Fruit fly (Drosophila melanogaster) whole organism, prepupa: ENCODE data around the gene CG13096.
A peak's percentile ranks its signal among the peaks of the same experiment; 100 is the strongest.

ENCODE experiments used
- Blimp-1 ChIP-seq: fragments of 200-800 bp; sonication (Bioruptor generic); optimal IDR thresholded peaks from 3 replicates; lab custom pipeline; 2017; ENCODE audit warnings: missing biosample characterization, missing genetic modification characterization, mild to moderate bottlenecking, moderate library complexity, missing genetic modification reagents
- CG10669 ChIP-seq: fragments of 200-800 bp; sonication (Bioruptor generic); optimal IDR thresholded peaks from 3 replicates; lab custom pipeline; 2018; ENCODE audit warnings: missing biosample characterization, mild to moderate bottlenecking, missing genetic modification characterization, moderate library complexity
- CG11294 ChIP-seq: fragments of 200-800 bp; sonication (Bioruptor generic); IDR thresholded peaks from 2 replicates; pipeline ENCODE4 v1.3.6; 2022; ENCODE audit warnings: missing biosample characterization, missing genetic modification characterization
- CG11762 ChIP-seq: fragments of 200-800 bp; sonication (Bioruptor generic); optimal IDR thresholded peaks from 3 replicates; lab custom pipeline; 2016; ENCODE audit warnings: missing biosample characterization, missing genetic modification characterization; ENCODE audit not compliant: insufficient read depth
- CG11902 ChIP-seq: fragments of 200-800 bp; sonication (Bioruptor generic); optimal IDR thresholded peaks from 3 replicates; lab custom pipeline; 2016; ENCODE audit warnings: missing biosample characterization, missing genetic modification characterization
- CG15336 ChIP-seq: fragments of 200-800 bp; sonication (Bioruptor generic); IDR thresholded peaks from 2 replicates; pipeline ENCODE4 v1.3.6; 2022; ENCODE audit warnings: missing biosample characterization, missing genetic modification characterization
- CG16779 ChIP-seq: fragments of 200-800 bp; sonication (Bioruptor generic); optimal IDR thresholded peaks from 3 replicates; lab custom pipeline; 2017; ENCODE audit warnings: missing biosample characterization, mild to moderate bottlenecking, missing genetic modification characterization
- CG3032 ChIP-seq: fragments of 200-800 bp; optimal IDR thresholded peaks from 2 replicates; lab custom pipeline; 2019; ENCODE audit warnings: missing biosample characterization, mild to moderate bottlenecking, missing genetic modification characterization, moderate library complexity
- CG31627 ChIP-seq: fragments of 200-800 bp; sonication (Bioruptor generic); optimal IDR thresholded peaks from 3 replicates; lab custom pipeline; 2016; ENCODE audit warnings: missing biosample characterization, missing genetic modification characterization
- CG32006 ChIP-seq: fragments of 200-800 bp; sonication (Bioruptor generic); optimal IDR thresholded peaks from 3 replicates; lab custom pipeline; 2017; ENCODE audit warnings: missing biosample characterization, mild to moderate bottlenecking, missing genetic modification characterization
- CG34406 ChIP-seq: fragments of 200-800 bp; sonication (Bioruptor generic); optimal IDR thresholded peaks from 3 replicates; lab custom pipeline; 2016; ENCODE audit warnings: missing biosample characterization, missing genetic modification characterization
- CG3919 ChIP-seq: fragments of 200-800 bp; sonication (Bioruptor generic); optimal IDR thresholded peaks from 3 replicates; lab custom pipeline; 2016; ENCODE audit warnings: missing biosample characterization, missing genetic modification characterization
- CG4318 ChIP-seq: fragments of 200-800 bp; sonication (Bioruptor generic); optimal IDR thresholded peaks from 3 replicates; lab custom pipeline; 2017; ENCODE audit warnings: missing biosample characterization, mild to moderate bottlenecking, missing genetic modification characterization
- CG6163 ChIP-seq: fragments of 200-800 bp; sonication (Bioruptor generic); IDR thresholded peaks from 3 replicates; pipeline ENCODE4 v1.3.6; 2022; ENCODE audit warnings: missing biosample characterization, missing genetic modification characterization
- CG6276 ChIP-seq: fragments of 200-800 bp; sonication (Bioruptor generic); optimal IDR thresholded peaks from 2 replicates; lab custom pipeline; 2017; ENCODE audit warnings: missing biosample characterization, mild to moderate bottlenecking, missing genetic modification characterization
- CG6792 ChIP-seq: fragments of 200-800 bp; sonication (Bioruptor generic); optimal IDR thresholded peaks from 3 replicates; lab custom pipeline; 2016; ENCODE audit warnings: missing biosample characterization, missing genetic modification characterization
- CG6808 ChIP-seq: fragments of 200-800 bp; sonication (Bioruptor generic); optimal IDR thresholded peaks from 3 replicates; lab custom pipeline; 2017; ENCODE audit warnings: missing biosample characterization, missing genetic modification characterization, mild to moderate bottlenecking, moderate library complexity, missing genetic modification reagents
- CG6854 ChIP-seq: fragments of 200-800 bp; sonication (Bioruptor generic); optimal IDR thresholded peaks from 2 replicates; lab custom pipeline; 2017; ENCODE audit warnings: missing biosample characterization, mild to moderate bottlenecking, missing genetic modification characterization
- CG8319 ChIP-seq: fragments of 200-800 bp; sonication (Bioruptor generic); optimal IDR thresholded peaks from 3 replicates; lab custom pipeline; 2016; ENCODE audit warnings: missing biosample characterization, missing genetic modification characterization
- CG8632 ChIP-seq: fragments of 200-800 bp; sonication (Bioruptor generic); optimal IDR thresholded peaks from 3 replicates; lab custom pipeline; 2016; ENCODE audit warnings: missing biosample characterization, missing genetic modification characterization
- CG9139 ChIP-seq: fragments of 200-800 bp; sonication (Bioruptor generic); optimal IDR thresholded peaks from 3 replicates; lab custom pipeline; 2017; ENCODE audit warnings: missing biosample characterization, mild to moderate bottlenecking, missing genetic modification characterization
- Eip75B ChIP-seq: fragments of 200-800 bp; sonication (Bioruptor generic); optimal IDR thresholded peaks from 3 replicates; lab custom pipeline; 2016; ENCODE audit warnings: missing biosample characterization, missing genetic modification characterization
- Eip78C ChIP-seq: fragments of 200-800 bp; sonication (Bioruptor generic); peaks from one replicate; lab custom pipeline; 2016; ENCODE audit warnings: missing biosample characterization, missing genetic modification characterization
- Eip93F ChIP-seq: fragments of 200-800 bp; sonication (Bioruptor generic); optimal IDR thresholded peaks from 2 replicates; lab custom pipeline; 2016; ENCODE audit warnings: missing biosample characterization, mild to moderate bottlenecking, missing genetic modification characterization
- Ets21C ChIP-seq: fragments of 200-800 bp; sonication (Bioruptor generic); optimal IDR thresholded peaks from 3 replicates; lab custom pipeline; 2016; ENCODE audit warnings: missing biosample characterization, missing genetic modification characterization
- Hr38 ChIP-seq: sonication (Bioruptor generic); optimal IDR thresholded peaks from 2 replicates; lab custom pipeline; 2016; ENCODE audit warnings: missing biosample characterization, missing genetic modification characterization
- Hr39 ChIP-seq: fragments of 200-800 bp; sonication (Bioruptor generic); optimal IDR thresholded peaks from 2 replicates; lab custom pipeline; 2016; ENCODE audit warnings: missing biosample characterization, missing genetic modification characterization
- Hr4 ChIP-seq: fragments of 200-800 bp; sonication (Bioruptor generic); optimal IDR thresholded peaks from 3 replicates; lab custom pipeline; 2016; ENCODE audit warnings: missing biosample characterization, missing genetic modification characterization
- Lpt ChIP-seq: fragments of 200-800 bp; sonication (Bioruptor generic); optimal IDR thresholded peaks from 3 replicates; lab custom pipeline; 2016; ENCODE audit warnings: missing biosample characterization, missing genetic modification characterization
- Sox14 ChIP-seq: fragments of 200-800 bp; sonication (Bioruptor generic); optimal IDR thresholded peaks from 3 replicates; lab custom pipeline; 2016; ENCODE audit warnings: missing biosample characterization, missing genetic modification characterization
- Sox15 ChIP-seq: fragments of 200-800 bp; sonication (Bioruptor generic); optimal IDR thresholded peaks from 3 replicates; lab custom pipeline; 2016; ENCODE audit warnings: missing biosample characterization, missing genetic modification characterization
- achi ChIP-seq: fragments of 200-800 bp; sonication (Bioruptor generic); optimal IDR thresholded peaks from 3 replicates; lab custom pipeline; 2016; ENCODE audit warnings: missing biosample characterization, missing genetic modification characterization
- acj6 ChIP-seq: fragments of 200-800 bp; sonication (Bioruptor generic); optimal IDR thresholded peaks from 3 replicates; lab custom pipeline; 2016; ENCODE audit warnings: missing biosample characterization, missing genetic modification characterization
- cyc ChIP-seq: fragments of 200-800 bp; sonication (Bioruptor generic); optimal IDR thresholded peaks from 3 replicates; lab custom pipeline; 2016; ENCODE audit warnings: missing biosample characterization, missing genetic modification characterization
- dac ChIP-seq: fragments of 200-800 bp; sonication (Bioruptor generic); optimal IDR thresholded peaks from 2 replicates; lab custom pipeline; 2017; ENCODE audit warnings: missing biosample characterization, mild to moderate bottlenecking, missing genetic modification characterization
- dsx ChIP-seq: fragments of 200-800 bp; optimal IDR thresholded peaks from 3 replicates; lab custom pipeline; 2019; ENCODE audit warnings: missing biosample characterization, mild to moderate bottlenecking, missing genetic modification characterization, moderate library complexity; ENCODE audit not compliant: poor library complexity, severe bottlenecking
- eg ChIP-seq: fragments of 200-800 bp; sonication (Bioruptor generic); IDR thresholded peaks from 3 replicates; pipeline ENCODE4 v1.3.6; 2022; ENCODE audit warnings: missing biosample characterization, missing genetic modification characterization
- esn ChIP-seq: fragments of 200-800 bp; sonication (Bioruptor generic); optimal IDR thresholded peaks from 2 replicates; lab custom pipeline; 2016; ENCODE audit warnings: missing biosample characterization, mild to moderate bottlenecking, missing genetic modification characterization, moderate library complexity
- fd85E ChIP-seq: fragments of 200-800 bp; sonication (Bioruptor generic); optimal IDR thresholded peaks from 3 replicates; lab custom pipeline; 2016; ENCODE audit warnings: missing biosample characterization, missing genetic modification characterization
- fkh ChIP-seq: fragments of 200-800 bp; sonication (Bioruptor generic); optimal IDR thresholded peaks from 3 replicates; lab custom pipeline; 2017; ENCODE audit warnings: missing biosample characterization, mild to moderate bottlenecking, missing genetic modification characterization, moderate library complexity
- lz ChIP-seq: fragments of 200-800 bp; sonication (Bioruptor generic); optimal IDR thresholded peaks from 3 replicates; lab custom pipeline; 2016; ENCODE audit warnings: missing biosample characterization, missing genetic modification characterization
- net ChIP-seq: fragments of 200-800 bp; sonication (Bioruptor generic); optimal IDR thresholded peaks from 3 replicates; lab custom pipeline; 2016; ENCODE audit warnings: missing biosample characterization, missing genetic modification characterization
- pdm3 ChIP-seq: fragments of 200-800 bp; sonication (Bioruptor generic); optimal IDR thresholded peaks from 3 replicates; lab custom pipeline; 2016; ENCODE audit warnings: missing biosample characterization, missing genetic modification characterization
- salr ChIP-seq, 2 experiments: fragments of 200-800 bp; sonication (Bioruptor generic); optimal IDR thresholded peaks; 3 replicates each; lab custom pipeline; 2016 to 2018; ENCODE audit warnings: missing biosample characterization in 2 of 2, missing genetic modification characterization in 2 of 2, mild to moderate bottlenecking in 1 of 2
- spab ChIP-seq: fragments of 200-800 bp; sonication (Bioruptor generic); optimal IDR thresholded peaks from 2 replicates; lab custom pipeline; 2017; ENCODE audit warnings: missing biosample characterization, mild to moderate bottlenecking, missing genetic modification characterization, missing genetic modification reagents
- ss ChIP-seq, 2 experiments: fragments of 200-800 bp; sonication (Bioruptor generic); optimal IDR thresholded peaks; 2 replicates in 1 of 2; 3 replicates in 1 of 2; lab custom pipeline; 2017 to 2018; ENCODE audit warnings: mild to moderate bottlenecking in 2 of 2, missing biosample characterization in 2 of 2, missing genetic modification characterization in 2 of 2, moderate library complexity in 1 of 2
- svp ChIP-seq: fragments of 200-800 bp; sonication (Bioruptor generic); peaks from one replicate; lab custom pipeline; 2016; ENCODE audit warnings: missing biosample characterization, missing genetic modification characterization
- topi ChIP-seq: fragments of 200-800 bp; sonication (Bioruptor generic); optimal IDR thresholded peaks from 3 replicates; lab custom pipeline; 2016; ENCODE audit warnings: missing biosample characterization, missing genetic modification characterization
- vri ChIP-seq: fragments of 200-800 bp; sonication (Bioruptor generic); optimal IDR thresholded peaks from 3 replicates; lab custom pipeline; 2016; ENCODE audit warnings: missing biosample characterization, mild to moderate bottlenecking, missing genetic modification characterization

Gene CG13096

DNA sequence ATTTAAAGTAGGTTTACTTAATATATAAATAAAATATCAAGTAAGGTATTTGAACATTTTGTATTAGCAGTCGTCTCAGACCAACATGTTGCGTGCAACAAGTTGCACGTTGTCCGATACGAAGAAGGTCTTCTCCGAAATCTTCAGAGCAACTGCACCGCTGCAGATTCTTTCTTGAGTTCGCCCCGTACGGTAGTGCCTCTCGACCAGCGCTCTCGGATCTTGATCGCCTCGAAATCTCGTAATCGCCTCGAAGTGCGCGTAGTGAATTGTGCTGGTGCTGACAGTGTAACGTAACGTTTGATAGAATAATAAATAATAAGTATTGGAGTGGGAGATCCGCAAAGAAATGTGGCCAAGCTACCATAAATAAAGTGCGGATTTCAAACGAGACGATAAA lies 45.0 kb downstream of the CG13096 start, which contains the start of gene dachs:
Gene dachs (plus strand): TSS at position 175 of the 400 bp plus-strand sequence.
- TF ChIP-seq dsx (GFP tag; lab: Kevin White, UChicago): no peak
- TF ChIP-seq svp (GFP tag; lab: Kevin White, UChicago): peak; percentile 30
- TF ChIP-seq Eip78C (GFP tag; lab: Kevin White, UChicago): peak; percentile 50

DNA sequence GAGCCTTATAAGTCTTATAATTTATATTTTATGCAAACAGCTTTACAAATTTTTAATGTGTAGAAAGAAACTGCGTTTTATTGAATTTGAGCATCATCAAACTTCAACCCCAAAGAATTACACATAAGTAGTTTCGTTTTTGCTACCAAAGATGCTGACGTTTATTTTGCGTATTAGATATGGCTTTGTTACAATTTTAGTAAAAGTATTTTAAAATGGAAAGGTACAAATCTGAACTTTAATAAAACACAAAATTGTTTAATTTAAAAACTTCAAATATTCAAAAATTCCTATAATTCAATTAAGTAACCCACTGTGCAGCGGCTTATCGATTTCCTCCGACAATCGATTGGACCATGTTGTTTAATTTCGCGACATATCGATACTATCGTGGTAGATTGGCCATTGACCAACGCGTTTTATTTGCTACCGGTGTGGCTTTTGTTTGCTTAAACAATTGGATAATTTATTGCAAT lies 47.5 kb downstream of the CG13096 start, which contains the start of gene prg:
Gene prg (plus strand): TSS at position 382 of the 476 bp plus-strand sequence.
- TF ChIP-seq acj6 (GFP tag; lab: Kevin White, UChicago): peak; percentile 48
- no peak for TF ChIP-seq CG8319 (GFP tag; lab: Kevin White, UChicago)
- TF ChIP-seq Hr38 (GFP tag; lab: Kevin White, UChicago): no peak
- peak; percentile 51 for TF ChIP-seq Eip93F
- TF ChIP-seq CG11902 (GFP tag; lab: Kevin White, UChicago): peak; percentile 49
- TF ChIP-seq Hr39 (GFP tag; lab: Kevin White, UChicago): peak; percentile 52
- TF ChIP-seq CG3919: peak; percentile 75
- no peak for TF ChIP-seq Sox15
- peak; percentile 75 for TF ChIP-seq fkh (GFP tag; lab: Kevin White, UChicago)
- peak; percentile 21 for TF ChIP-seq CG6808 (GFP tag; lab: Kevin White, UChicago)
- TF ChIP-seq CG32006 (GFP tag; lab: Kevin White, UChicago): peak; percentile 54
- peak; percentile 62 for TF ChIP-seq cyc (GFP tag; lab: Kevin White, UChicago)
- TF ChIP-seq dac (GFP tag; lab: Kevin White, UChicago): no peak
- TF ChIP-seq salr (GFP tag; optimal IDR thresholded peaks at IDR 0.05; lab: Kevin White, UChicago): peak in 1 of 2 experiments; percentile 2
- TF ChIP-seq achi: peak; percentile 51
- peak; percentile 63 for TF ChIP-seq CG31627 (GFP tag; lab: Kevin White, UChicago)
- peak; percentile 58 for TF ChIP-seq CG8632 (GFP tag; lab: Kevin White, UChicago)
- TF ChIP-seq pdm3 (GFP tag; lab: Kevin White, UChicago): peak; percentile 64
- TF ChIP-seq ss (GFP tag; optimal IDR thresholded peaks at IDR 0.05; lab: Kevin White, UChicago): peak; percentile 7 to 54
- peak; percentile 68 for TF ChIP-seq eg (GFP tag; lab: Robert Waterston, UW)
- peak; percentile 19 for TF ChIP-seq vri (GFP tag; lab: Kevin White, UChicago)
- TF ChIP-seq CG4318 (GFP tag; lab: Kevin White, UChicago): peak; percentile 51
- 0 out of 2 replicates have a peak, but pooled peaks have one; percentile 16 for TF ChIP-seq CG11294
- peak; percentile 46 for TF ChIP-seq CG10669
- peak; percentile 51 for TF ChIP-seq lz (GFP tag; lab: Kevin White, UChicago)
- peak; percentile 90 for TF ChIP-seq Eip78C (GFP tag; lab: Kevin White, UChicago)
- TF ChIP-seq CG9139 (GFP tag; lab: Kevin White, UChicago): peak; percentile 0
- TF ChIP-seq Sox14 (GFP tag; lab: Kevin White, UChicago): peak; percentile 70
- no peak for TF ChIP-seq CG6854
- TF ChIP-seq fd85E (GFP tag; lab: Kevin White, UChicago): no peak
- TF ChIP-seq net (GFP tag; lab: Kevin White, UChicago): peak; percentile 49
- peak; percentile 90 for TF ChIP-seq svp (GFP tag; lab: Kevin White, UChicago)
- peak; percentile 49; the same call in 1 of the 2 replicates for TF ChIP-seq CG15336
- peak; percentile 70 for TF ChIP-seq esn (GFP tag; lab: Kevin White, UChicago)
- peak; percentile 41 for TF ChIP-seq CG6276 (GFP tag; lab: Kevin White, UChicago)
- peak; percentile 42 for TF ChIP-seq CG6163 (GFP tag; lab: Robert Waterston, UW)
- TF ChIP-seq Hr4 (GFP tag; lab: Kevin White, UChicago): peak; percentile 77
- peak; percentile 41 for TF ChIP-seq CG3032
- peak; percentile 75 for TF ChIP-seq topi (GFP tag; lab: Kevin White, UChicago)
- no peak for TF ChIP-seq CG11762
- TF ChIP-seq CG6792: peak; percentile 51
- TF ChIP-seq CG16779 (tag; lab: Kevin White, UChicago): peak; percentile 9
- TF ChIP-seq spab: no peak
- no peak for TF ChIP-seq Blimp-1 (GFP tag; lab: Kevin White, UChicago)
- TF ChIP-seq Eip75B: peak; percentile 77
- TF ChIP-seq CG34406 (GFP tag; lab: Kevin White, UChicago): peak; percentile 52
- peak; percentile 38 for TF ChIP-seq dsx (GFP tag; lab: Kevin White, UChicago)
- TF ChIP-seq Ets21C: peak; percentile 45
- peak; percentile 18 for TF ChIP-seq Lpt (GFP tag; lab: Kevin White, UChicago)
